Worm (Caenorhabditis elegans) whole organism, late embryonic: ENCODE results near the gene irld-11.

Source experiments
- C08G9.2 ChIP-seq: sonication (generic microtip); optimal IDR thresholded peaks from 2 replicates; lab custom pipeline; 2016; ENCODE audit warnings: mild to moderate bottlenecking, missing genetic modification characterization, moderate library complexity, missing compliant biosample characterization
- C38D4.7 ChIP-seq: fragments of 200-800 bp; sonication (Bioruptor generic); optimal IDR thresholded peaks from 2 replicates; lab custom pipeline; 2018; ENCODE audit warnings: mild to moderate bottlenecking, missing genetic modification characterization, moderate library complexity, missing compliant biosample characterization
- K02D7.2 ChIP-seq: sonication (generic microtip); optimal IDR thresholded peaks from 2 replicates; lab custom pipeline; 2017; ENCODE audit warnings: mild to moderate bottlenecking, missing genetic modification characterization, missing compliant biosample characterization
- K09A11.1 ChIP-seq: sonication (generic microtip); optimal IDR thresholded peaks from 2 replicates; lab custom pipeline; 2017; ENCODE audit warnings: antibody characterized with exemption, mild to moderate bottlenecking, missing genetic modification characterization, missing compliant biosample characterization; ENCODE audit not compliant: insufficient read depth
- T23F11.4 ChIP-seq: fragments of 200-800 bp; sonication (Bioruptor generic); optimal IDR thresholded peaks from 2 replicates; lab custom pipeline; 2018; ENCODE audit warnings: mild to moderate bottlenecking, missing genetic modification characterization, missing compliant biosample characterization
- Y22D7AL.16 ChIP-seq: sonication (generic microtip); optimal IDR thresholded peaks from 2 replicates; lab custom pipeline; 2016; ENCODE audit warnings: missing genetic modification characterization, missing compliant biosample characterization
- ceh-18 ChIP-seq: sonication (generic microtip); optimal IDR thresholded peaks from 2 replicates; lab custom pipeline; 2016; ENCODE audit warnings: missing genetic modification characterization, missing compliant biosample characterization
- ceh-19 ChIP-seq: fragments of 200-800 bp; sonication (Bioruptor generic); optimal IDR thresholded peaks from 2 replicates; lab custom pipeline; 2018; ENCODE audit warnings: mild to moderate bottlenecking, missing genetic modification characterization, missing compliant biosample characterization
- ceh-22 ChIP-seq: sonication (generic microtip); optimal IDR thresholded peaks from 2 replicates; lab custom pipeline; 2017; ENCODE audit warnings: missing biosample characterization, missing genetic modification characterization
- ceh-30 ChIP-seq: fragments of 150-350 bp; optimal IDR thresholded peaks from 2 replicates; lab custom pipeline; 2014; ENCODE audit warnings: missing biosample characterization, missing genetic modification characterization
- ceh-34 ChIP-seq: sonication (generic microtip); optimal IDR thresholded peaks from 2 replicates; lab custom pipeline; 2016; ENCODE audit warnings: mild to moderate bottlenecking, missing genetic modification characterization, missing compliant biosample characterization
- ceh-6 ChIP-seq: fragments of 200-800 bp; sonication (Bioruptor generic); optimal IDR thresholded peaks from 2 replicates; lab custom pipeline; 2018; ENCODE audit warnings: mild to moderate bottlenecking, missing genetic modification characterization, missing compliant biosample characterization
- dmd-4 ChIP-seq: sonication (generic microtip); optimal IDR thresholded peaks from 2 replicates; lab custom pipeline; 2016; ENCODE audit warnings: borderline replicate concordance, missing genetic modification characterization, missing compliant biosample characterization
- dve-1 ChIP-seq: sonication (generic microtip); optimal IDR thresholded peaks from 2 replicates; lab custom pipeline; 2017; ENCODE audit warnings: antibody characterized with exemption, mild to moderate bottlenecking, missing genetic modification characterization, missing compliant biosample characterization
- elt-2 ChIP-seq: sonication (generic microtip); optimal IDR thresholded peaks from 2 replicates; lab custom pipeline; 2016; ENCODE audit warnings: missing genetic modification reagents, missing genetic modification characterization, missing compliant biosample characterization
- ets-4 ChIP-seq: sonication (generic microtip); optimal IDR thresholded peaks from 2 replicates; lab custom pipeline; 2016; ENCODE audit warnings: missing genetic modification characterization, missing compliant biosample characterization
- eyg-1 ChIP-seq: sonication (generic microtip); optimal IDR thresholded peaks from 2 replicates; lab custom pipeline; 2016; ENCODE audit warnings: missing genotype, missing genetic modification characterization, missing compliant biosample characterization
- hlh-15 ChIP-seq: sonication (generic microtip); optimal IDR thresholded peaks from 2 replicates; lab custom pipeline; 2016; ENCODE audit warnings: missing genetic modification characterization, missing compliant biosample characterization
- hlh-30 ChIP-seq: sonication (generic microtip); optimal IDR thresholded peaks from 2 replicates; lab custom pipeline; 2017; ENCODE audit warnings: antibody characterized with exemption, missing genetic modification characterization, missing compliant biosample characterization; ENCODE audit not compliant: insufficient read depth
- hlh-6 ChIP-seq: sonication (generic microtip); optimal IDR thresholded peaks from 2 replicates; lab custom pipeline; 2016; ENCODE audit warnings: missing genotype, missing genetic modification characterization, missing compliant biosample characterization
- hlh-8 ChIP-seq: sonication (generic microtip); optimal IDR thresholded peaks from 2 replicates; lab custom pipeline; 2016; ENCODE audit warnings: missing genotype, missing genetic modification characterization, missing compliant biosample characterization
- lim-6 ChIP-seq: sonication (generic microtip); optimal IDR thresholded peaks from 2 replicates; lab custom pipeline; 2016; ENCODE audit warnings: missing genetic modification characterization, missing compliant biosample characterization
- lin-11 ChIP-seq: fragments of 200-800 bp; sonication (Bioruptor generic); optimal IDR thresholded peaks from 2 replicates; lab custom pipeline; 2018; ENCODE audit warnings: mild to moderate bottlenecking, missing genetic modification characterization, missing compliant biosample characterization
- mec-3 ChIP-seq: sonication (generic microtip); optimal IDR thresholded peaks from 2 replicates; lab custom pipeline; 2016; ENCODE audit warnings: borderline replicate concordance, missing genetic modification characterization, missing compliant biosample characterization
- nfya-1 ChIP-seq: sonication (generic microtip); optimal IDR thresholded peaks from 2 replicates; lab custom pipeline; 2017; ENCODE audit warnings: missing genetic modification characterization, mild to moderate bottlenecking, missing compliant biosample characterization, antibody characterized with exemption, moderate library complexity
- nhr-232 ChIP-seq: sonication (generic microtip); optimal IDR thresholded peaks from 2 replicates; lab custom pipeline; 2016; ENCODE audit warnings: missing genetic modification characterization, missing compliant biosample characterization
- npax-4 ChIP-seq: sonication (generic microtip); optimal IDR thresholded peaks from 2 replicates; lab custom pipeline; 2016; ENCODE audit warnings: missing genetic modification characterization, missing compliant biosample characterization
- odd-2 ChIP-seq: sonication (generic microtip); optimal IDR thresholded peaks from 2 replicates; lab custom pipeline; 2017; ENCODE audit warnings: antibody characterized with exemption, mild to moderate bottlenecking, missing genetic modification characterization, missing compliant biosample characterization
- pag-3 ChIP-seq: sonication (generic microtip); optimal IDR thresholded peaks from 2 replicates; lab custom pipeline; 2016; ENCODE audit warnings: missing compliant biosample characterization, missing genetic modification characterization, borderline replicate concordance
- pax-1 ChIP-seq: fragments of 150-350 bp; optimal IDR thresholded peaks from 2 replicates; lab custom pipeline; 2014; ENCODE audit warnings: missing biosample characterization, missing genetic modification characterization
- pha-2 ChIP-seq: sonication (generic microtip); optimal IDR thresholded peaks from 2 replicates; lab custom pipeline; 2017; ENCODE audit warnings: mild to moderate bottlenecking, missing genetic modification characterization, missing compliant biosample characterization
- pqm-1 ChIP-seq: sonication (generic microtip); optimal IDR thresholded peaks from 2 replicates; lab custom pipeline; 2016; ENCODE audit warnings: missing genetic modification characterization, missing compliant biosample characterization
- pros-1 ChIP-seq: fragments of 150-350 bp; optimal IDR thresholded peaks from 2 replicates; lab custom pipeline; 2014; ENCODE audit warnings: missing biosample characterization, missing genetic modification reagents, missing genetic modification characterization
- ref-2 ChIP-seq: sonication (generic microtip); optimal IDR thresholded peaks from 2 replicates; lab custom pipeline; 2016; ENCODE audit warnings: missing genetic modification characterization, missing compliant biosample characterization
- rnt-1 ChIP-seq: sonication (generic microtip); optimal IDR thresholded peaks from 2 replicates; lab custom pipeline; 2016; ENCODE audit warnings: missing genetic modification characterization, missing compliant biosample characterization
- sox-2 ChIP-seq: fragments of 200-800 bp; sonication (Bioruptor generic); IDR thresholded peaks from 2 replicates; pipeline ENCODE4 v1.3.6; 2022; ENCODE audit warnings: missing genetic modification reagents, missing genetic modification characterization, missing compliant biosample characterization
- sox-4 ChIP-seq: sonication (generic microtip); optimal IDR thresholded peaks from 2 replicates; lab custom pipeline; 2017; ENCODE audit warnings: mild to moderate bottlenecking, missing genetic modification characterization, inconsistent platforms, missing compliant biosample characterization
- syd-9 ChIP-seq: sonication (generic microtip); optimal IDR thresholded peaks from 2 replicates; lab custom pipeline; 2016; ENCODE audit warnings: mild to moderate bottlenecking, missing genetic modification characterization, moderate library complexity, missing compliant biosample characterization
- unc-86 ChIP-seq: sonication (generic microtip); optimal IDR thresholded peaks from 2 replicates; lab custom pipeline; 2016; ENCODE audit warnings: missing genetic modification characterization, missing compliant biosample characterization
- zip-5 ChIP-seq: sonication (generic microtip); optimal IDR thresholded peaks from 2 replicates; lab custom pipeline; 2016; ENCODE audit warnings: missing genetic modification characterization, missing compliant biosample characterization
- ztf-16 ChIP-seq: sonication (generic microtip); optimal IDR thresholded peaks from 2 replicates; lab custom pipeline; 2017; ENCODE audit warnings: missing genetic modification characterization, missing compliant biosample characterization

The irld-11 gene

ce11 chrV:1642768-1643167, 12.2 kb upstream of the irld-11 start:
- TF ChIP-seq nfya-1 (tag; lab: Kevin White, UChicago) (no peak), npax-4 (tag; lab: Kevin White, UChicago) (no peak), C38D4.7 (GFP tag; lab: Kevin White, UChicago) (no peak), ceh-6 (GFP tag; lab: Kevin White, UChicago) (no peak), dve-1 (tag; lab: Kevin White, UChicago) (no peak), sox-4 (tag; lab: Kevin White, UChicago) (no peak), odd-2 (tag; lab: Kevin White, UChicago) (no peak), T23F11.4 (GFP tag; lab: Kevin White, UChicago) (no peak)

DNA sequence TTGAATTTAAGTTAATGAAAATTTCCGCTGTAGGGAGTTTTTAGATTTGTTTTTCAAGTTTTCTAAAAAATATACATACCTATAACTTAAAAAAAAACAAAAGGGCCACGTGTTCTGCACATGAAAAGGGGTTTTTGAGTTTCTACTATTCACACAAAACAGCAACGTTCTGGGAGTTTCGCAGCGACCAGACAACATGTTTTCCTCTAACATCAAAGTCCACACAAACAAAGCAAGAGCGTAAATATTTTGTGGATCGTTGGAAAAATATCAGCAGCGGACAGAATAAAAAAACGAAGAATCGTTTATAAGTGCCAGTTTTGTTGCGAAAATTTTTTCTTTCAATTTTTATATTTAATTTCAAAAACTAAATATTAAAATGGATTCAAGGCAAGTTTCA, 11.1 kb upstream of the irld-11 start, which contains the start of gene alh-2:
TSS of gene alh-2 (plus strand) at position 284 of the 400 bp plus-strand sequence.
- TF ChIP-seq hlh-8 (tag; lab: Kevin White, UChicago) (no peak), pax-1 (no peak), C08G9.2 (no peak), ref-2 (tag; lab: Kevin White, UChicago) (no peak), ets-4 (tag; lab: Kevin White, UChicago) (no peak), sox-2 (GFP tag; lab: Robert Waterston, UW) (no peak), ztf-16 (tag; lab: Kevin White, UChicago) (no peak), unc-86 (tag; lab: Kevin White, UChicago) (no peak), ceh-34 (tag; lab: Kevin White, UChicago) (no peak), hlh-15 (tag; lab: Kevin White, UChicago) (no peak), lim-6 (tag; lab: Kevin White, UChicago) (no peak), ceh-22 (tag; lab: Kevin White, UChicago) (no peak), mec-3 (tag; lab: Kevin White, UChicago) (no peak)
- TF ChIP-seq, all 69 proteins: peak for 0

DNA sequence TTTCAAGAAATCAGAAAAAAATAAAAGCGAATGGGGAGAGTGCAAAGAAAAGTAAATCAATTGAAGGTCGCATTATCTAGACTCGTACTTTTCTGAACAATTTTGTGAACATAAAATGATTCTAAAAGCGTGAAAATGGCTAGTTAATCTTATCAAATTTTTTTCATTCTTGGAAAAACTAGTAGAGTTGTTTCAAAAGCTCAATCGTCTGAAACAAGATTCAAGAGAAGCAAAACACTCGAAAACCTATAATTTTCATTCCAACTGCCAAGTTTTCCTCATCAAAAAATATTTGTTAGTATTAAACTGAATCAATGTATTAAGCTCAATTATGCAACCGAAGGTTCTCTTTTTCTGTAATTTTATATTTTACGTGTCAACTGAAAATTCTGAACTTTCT, 6.9 kb upstream of the irld-11 start, which contains the start of gene irld-45:
TSS of gene irld-45 (plus strand) at position 301 of the 400 bp plus-strand sequence.
- TF ChIP-seq ref-2 (tag; lab: Kevin White, UChicago) (no peak), pros-1 (tag; lab: Kevin White, UChicago) (no peak), Y22D7AL.16 (tag; lab: Kevin White, UChicago) (no peak), pax-1 (no peak), hlh-15 (tag; lab: Kevin White, UChicago) (no peak), zip-5 (tag; lab: Kevin White, UChicago) (no peak), rnt-1 (no peak), dmd-4 (tag; lab: Kevin White, UChicago) (no peak), K02D7.2 (tag; lab: Kevin White, UChicago) (no peak), unc-86 (tag; lab: Kevin White, UChicago) (no peak), pha-2 (tag; lab: Kevin White, UChicago) (no peak), pag-3 (tag; lab: Kevin White, UChicago) (no peak), sox-4 (tag; lab: Kevin White, UChicago) (no peak), ztf-16 (tag; lab: Kevin White, UChicago) (no peak), K09A11.1 (tag; lab: Kevin White, UChicago) (no peak), eyg-1 (no peak), T23F11.4 (GFP tag; lab: Kevin White, UChicago) (no peak), lim-6 (tag; lab: Kevin White, UChicago) (no peak), ceh-30 (tag; lab: Kevin White, UChicago) (no peak)

DNA sequence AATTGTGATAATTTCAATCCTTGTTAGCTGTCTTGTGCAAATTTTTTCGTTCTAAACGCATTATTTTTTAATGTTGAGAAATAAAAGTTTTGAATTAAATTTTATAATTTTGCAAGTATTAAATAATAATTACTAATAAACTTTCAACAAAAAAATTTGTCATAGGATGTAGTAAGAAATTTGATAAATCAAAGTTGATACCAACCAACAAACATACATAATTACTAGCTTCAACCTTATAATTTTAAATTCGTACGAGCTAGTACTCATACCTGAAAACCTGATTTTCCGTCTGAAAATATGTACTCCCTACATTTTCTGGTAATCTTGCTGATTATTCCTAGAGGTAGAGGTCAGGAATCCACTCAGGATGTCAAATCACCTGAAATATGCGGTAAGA, 3.9 kb upstream of the irld-11 start, which contains the start of gene irld-44:
TSS of gene irld-44 (plus strand) at position 301 of the 400 bp plus-strand sequence.
- TF ChIP-seq syd-9 (tag; lab: Kevin White, UChicago) (no peak), ref-2 (tag; lab: Kevin White, UChicago) (no peak), elt-2 (tag; lab: Kevin White, UChicago) (no peak), hlh-6 (tag; lab: Kevin White, UChicago) (no peak), mec-3 (tag; lab: Kevin White, UChicago) (no peak), pha-2 (tag; lab: Kevin White, UChicago) (no peak), unc-86 (tag; lab: Kevin White, UChicago) (no peak), eyg-1 (no peak), ceh-19 (GFP tag; lab: Kevin White, UChicago) (no peak), ceh-18 (no peak), nhr-232 (tag; lab: Kevin White, UChicago) (no peak), hlh-8 (tag; lab: Kevin White, UChicago) (no peak), lin-11 (tag; lab: Kevin White, UChicago) (no peak), hlh-30 (tag; lab: Kevin White, UChicago) (no peak), pqm-1 (tag; lab: Kevin White, UChicago) (no peak), sox-2 (GFP tag; lab: Robert Waterston, UW) (no peak), sox-4 (tag; lab: Kevin White, UChicago) (no peak), ceh-6 (GFP tag; lab: Kevin White, UChicago) (no peak)
